Fruit fly (Drosophila melanogaster): ENCODE results near the gene CG18249.

The CG18249 gene

DNA sequence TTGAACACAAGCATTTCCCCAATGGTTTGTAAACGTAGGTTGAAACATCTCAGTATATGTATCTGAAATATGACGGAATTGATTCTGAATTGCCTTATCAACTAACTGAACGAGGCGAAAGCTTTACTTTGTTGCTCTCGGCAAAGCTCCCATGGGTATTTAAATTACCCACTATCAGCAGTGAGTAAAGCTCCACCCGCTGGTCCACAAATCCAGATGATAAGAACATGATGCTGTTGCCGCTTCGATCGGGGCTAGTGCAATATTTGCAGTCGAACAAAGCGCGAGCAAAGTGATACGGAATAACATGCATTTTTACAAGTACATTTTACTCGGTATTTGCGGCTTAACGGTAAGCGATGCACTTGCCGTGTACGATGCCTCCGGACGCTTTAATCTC lies at the start of gene CG18249:
Gene CG18249, plus strand, starts transcription at position 256 of the 400 bp plus-strand sequence.
- TF ChIP-seq svp (GFP tag) (peak; percentile 68), CG11762 (GFP tag; optimal IDR thresholded peaks at IDR 0.05; ENCODE audit: insufficient read depth) (no peak), Sox14 (GFP tag; optimal IDR thresholded peaks at IDR 0.05) (no peak), Eip78C (GFP tag) (peak; percentile 28), Sox102F (GFP tag; optimal IDR thresholded peaks at IDR 0.05) (no peak), fd85E (GFP tag; optimal IDR thresholded peaks at IDR 0.05) (no peak), CG11294 (GFP tag; IDR thresholded peaks at IDR 0.05) (no peak), dsx (GFP tag; optimal IDR thresholded peaks at IDR 0.05; ENCODE audit: poor library complexity, severe bottlenecking) (peak; percentile 51), CG10669 (GFP tag; optimal IDR thresholded peaks at IDR 0.05) (no peak), pdm3 (GFP tag; optimal IDR thresholded peaks at IDR 0.05) (no peak), Met (GFP tag; optimal IDR thresholded peaks at IDR 0.05) (no peak), CG9139 (GFP tag; optimal IDR thresholded peaks at IDR 0.05) (no peak), CG32006 (GFP tag; optimal IDR thresholded peaks at IDR 0.05) (no peak), Blimp-1 (GFP tag; optimal IDR thresholded peaks at IDR 0.05) (no peak)

DNA sequence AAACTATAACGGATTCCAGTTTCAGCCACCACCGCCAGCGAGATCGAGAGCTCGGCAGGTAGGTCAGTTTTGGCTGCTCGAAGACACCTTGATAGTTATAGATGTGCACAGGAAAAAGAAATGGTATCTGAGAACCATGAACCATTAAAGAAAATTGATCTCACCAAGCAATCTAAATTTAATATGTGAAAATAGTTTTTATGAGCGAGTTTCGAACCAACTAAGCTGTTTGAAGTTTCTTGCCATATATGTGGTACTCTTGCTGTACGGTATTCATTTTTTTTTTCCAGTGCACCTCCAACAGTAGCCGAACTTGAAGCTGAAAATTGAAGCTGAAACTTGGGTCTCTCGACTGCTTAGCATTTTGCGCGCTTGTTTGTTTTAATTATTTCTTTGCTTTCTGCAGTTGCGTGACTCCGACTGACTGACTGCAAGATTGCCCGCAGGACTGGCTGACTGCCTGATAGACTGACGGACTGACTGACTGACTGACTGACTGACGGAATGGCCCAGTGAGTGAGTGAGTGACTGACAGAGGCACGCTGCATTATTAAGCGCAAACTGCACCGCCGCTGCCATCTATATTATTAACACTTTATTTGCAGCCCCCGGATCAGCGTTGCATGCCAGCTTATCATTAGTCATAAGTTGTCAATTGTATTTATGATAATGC lies 48.3 kb upstream of the CG18249 start:
- TF ChIP-seq Hr38 (GFP tag; optimal IDR thresholded peaks at IDR 0.05) = no peak
- no peak for TF ChIP-seq Blimp-1 (GFP tag; optimal IDR thresholded peaks at IDR 0.05)
- TF ChIP-seq CG11762 (GFP tag; optimal IDR thresholded peaks at IDR 0.05; ENCODE audit: insufficient read depth) = peak; percentile 48
- peak; percentile 68 for TF ChIP-seq dac (GFP tag; optimal IDR thresholded peaks at IDR 0.05)
- TF ChIP-seq CG4318 (GFP tag; optimal IDR thresholded peaks at IDR 0.05) = peak; percentile 67
- peak; percentile 73 for TF ChIP-seq CG15336 (GFP tag; IDR thresholded peaks at IDR 0.05)
- TF ChIP-seq CG8632 (GFP tag; optimal IDR thresholded peaks at IDR 0.05) = peak; percentile 26
- TF ChIP-seq CG6808 (GFP tag; optimal IDR thresholded peaks at IDR 0.05) = no peak
- peak; percentile 54 for TF ChIP-seq Gug (GFP tag; IDR thresholded peaks at IDR 0.05)
- no peak for TF ChIP-seq CG16779 (tag; optimal IDR thresholded peaks at IDR 0.05)
- peak; percentile 7 for TF ChIP-seq fd59A (GFP tag; optimal IDR thresholded peaks at IDR 0.05)
- TF ChIP-seq Eip75B (GFP tag; optimal IDR thresholded peaks at IDR 0.05) = peak; percentile 49
- no peak for TF ChIP-seq fkh (GFP tag; optimal IDR thresholded peaks at IDR 0.05)
- peak; percentile 13 for TF ChIP-seq CG11902 (GFP tag; optimal IDR thresholded peaks at IDR 0.05)
- TF ChIP-seq CG1621 (tag; optimal IDR thresholded peaks at IDR 0.05) = no peak
- peak; percentile 4 for TF ChIP-seq esn (GFP tag; optimal IDR thresholded peaks at IDR 0.05)
- TF ChIP-seq Sox15 (GFP tag; optimal IDR thresholded peaks at IDR 0.05) = peak; percentile 9
- TF ChIP-seq CG8119 (GFP tag; IDR thresholded peaks at IDR 0.05) = peak; percentile 77
- no peak for TF ChIP-seq CG9139 (GFP tag; optimal IDR thresholded peaks at IDR 0.05)
- peak; percentile 25 for TF ChIP-seq CG34406 (GFP tag; optimal IDR thresholded peaks at IDR 0.05)
- TF ChIP-seq fd85E (GFP tag; optimal IDR thresholded peaks at IDR 0.05) = no peak
- peak; percentile 27 for TF ChIP-seq Ets96B (tag; optimal IDR thresholded peaks at IDR 0.05)
- no peak for TF ChIP-seq salr (GFP tag; optimal IDR thresholded peaks at IDR 0.05)
- peak in 1 of 2 experiments; percentile 92 for TF ChIP-seq ss (GFP tag; optimal IDR thresholded peaks at IDR 0.05)
- TF ChIP-seq CG10669 (GFP tag; optimal IDR thresholded peaks at IDR 0.05) = peak; percentile 16
- peak; percentile 2 for TF ChIP-seq lz (GFP tag; optimal IDR thresholded peaks at IDR 0.05)
- TF ChIP-seq CG31627 (GFP tag; optimal IDR thresholded peaks at IDR 0.05) = no peak
- TF ChIP-seq Sox102F (GFP tag; optimal IDR thresholded peaks at IDR 0.05) = no peak
- TF ChIP-seq vri (GFP tag; optimal IDR thresholded peaks at IDR 0.05) = no peak
- peak; percentile 5 for TF ChIP-seq Sox14 (GFP tag; optimal IDR thresholded peaks at IDR 0.05)
- peak; percentile 70 for TF ChIP-seq CG6276 (GFP tag; optimal IDR thresholded peaks at IDR 0.05)
- TF ChIP-seq Met (GFP tag; optimal IDR thresholded peaks at IDR 0.05) = no peak
- TF ChIP-seq CG8319 (GFP tag; optimal IDR thresholded peaks at IDR 0.05) = peak; percentile 6
- no peak for TF ChIP-seq cyc (GFP tag; optimal IDR thresholded peaks at IDR 0.05)
- peak; percentile 25 for TF ChIP-seq CG7368 (GFP tag; optimal IDR thresholded peaks at IDR 0.05)
- TF ChIP-seq Lpt (GFP tag; optimal IDR thresholded peaks at IDR 0.05) = peak; percentile 43
- TF ChIP-seq svp (GFP tag) = no peak
- peak; percentile 91 for TF ChIP-seq Eip78C (GFP tag)
- TF ChIP-seq CG6163 (GFP tag; IDR thresholded peaks at IDR 0.05) = peak; percentile 40; the same call in 1 of the 3 replicates
- peak; percentile 53 for TF ChIP-seq OdsH (GFP tag; optimal IDR thresholded peaks at IDR 0.05)
- TF ChIP-seq CG6854 (GFP tag; optimal IDR thresholded peaks at IDR 0.05) = no peak
- no peak for TF ChIP-seq Ets21C (GFP tag; optimal IDR thresholded peaks at IDR 0.05)
- TF ChIP-seq Hr39 (GFP tag; optimal IDR thresholded peaks at IDR 0.05) = no peak
- peak; percentile 84 for TF ChIP-seq CG32006 (GFP tag; optimal IDR thresholded peaks at IDR 0.05)

All from whole organism, prepupa.